Fruit fly (Drosophila melanogaster) whole organism, embryonic: ENCODE results near the gene CG9664.

ENCODE experiments used
- Aef1 ChIP-seq: fragments of 200-800 bp; sonication (Bioruptor generic); IDR thresholded peaks from 3 replicates; pipeline ENCODE4 v1.3.6; 2022; ENCODE audit warnings: missing biosample characterization, missing genetic modification characterization
- CG10565 ChIP-seq: fragments of 200-800 bp; sonication (Bioruptor generic); optimal IDR thresholded peaks from 3 replicates; lab custom pipeline; 2016; ENCODE audit warnings: missing biosample characterization, mild to moderate bottlenecking, missing genetic modification characterization
- CG11085 ChIP-seq: fragments of 200-800 bp; sonication (Bioruptor generic); IDR thresholded peaks from 2 replicates; pipeline ENCODE4 v1.3.6; 2022; ENCODE audit warnings: missing biosample characterization, missing genetic modification characterization
- CG11093 ChIP-seq: fragments of 200-800 bp; sonication (Bioruptor generic); IDR thresholded peaks from 3 replicates; pipeline ENCODE4 v1.3.6; 2022; ENCODE audit warnings: missing biosample characterization, missing genetic modification characterization
- CG13123 ChIP-seq: fragments of 200-800 bp; sonication (Bioruptor generic); optimal IDR thresholded peaks from 2 replicates; lab custom pipeline; 2016; ENCODE audit warnings: missing biosample characterization, missing genetic modification characterization
- CG15011 ChIP-seq: fragments of 200-800 bp; sonication (Bioruptor generic); optimal IDR thresholded peaks from 3 replicates; lab custom pipeline; 2018; ENCODE audit warnings: missing biosample characterization, mild to moderate bottlenecking, missing genetic modification characterization
- CG15514 ChIP-seq: fragments of 200-800 bp; sonication (Bioruptor generic); optimal IDR thresholded peaks from 3 replicates; lab custom pipeline; 2017; ENCODE audit warnings: missing biosample characterization, missing genetic modification characterization, mild to moderate bottlenecking, moderate library complexity, missing genetic modification reagents
- CG16813 ChIP-seq: fragments of 200-800 bp; sonication (Bioruptor generic); IDR thresholded peaks from 3 replicates; pipeline ENCODE4 v1.3.6; 2022; ENCODE audit warnings: missing biosample characterization, missing genetic modification characterization; ENCODE audit not compliant: partially characterized antibody
- CG17359 ChIP-seq: fragments of 200-800 bp; sonication (Bioruptor generic); optimal IDR thresholded peaks from 3 replicates; lab custom pipeline; 2018; ENCODE audit warnings: missing biosample characterization, mild to moderate bottlenecking, missing genetic modification characterization, moderate library complexity
- CG17802 ChIP-seq: fragments of 200-800 bp; sonication (Bioruptor generic); optimal IDR thresholded peaks from 2 replicates; lab custom pipeline; 2018; ENCODE audit warnings: missing biosample characterization, mild to moderate bottlenecking, missing genetic modification characterization, moderate library complexity
- CG30431 ChIP-seq: fragments of 200-800 bp; sonication (Bioruptor generic); optimal IDR thresholded peaks from 2 replicates; lab custom pipeline; 2017; ENCODE audit warnings: missing biosample characterization, missing genetic modification characterization
- CG34224 ChIP-seq: fragments of 200-800 bp; sonication (Bioruptor generic); IDR thresholded peaks from 3 replicates; pipeline ENCODE4 v1.3.6; 2022; ENCODE audit warnings: missing biosample characterization, missing genetic modification characterization; ENCODE audit not compliant: partially characterized antibody
- CG4617 ChIP-seq: fragments of 200-800 bp; sonication (Bioruptor generic); optimal IDR thresholded peaks from 3 replicates; lab custom pipeline; 2016; ENCODE audit warnings: missing biosample characterization, missing genetic modification characterization, borderline replicate concordance
- CG4707 ChIP-seq: fragments of 200-800 bp; sonication (Bioruptor generic); optimal IDR thresholded peaks from 2 replicates; lab custom pipeline; 2018; ENCODE audit warnings: missing biosample characterization, mild to moderate bottlenecking, missing genetic modification characterization, moderate library complexity
- CG7745 ChIP-seq: fragments of 200-800 bp; sonication (Bioruptor generic); optimal IDR thresholded peaks from 2 replicates; lab custom pipeline; 2018; ENCODE audit warnings: missing biosample characterization, mild to moderate bottlenecking, missing genetic modification characterization, moderate library complexity
- CG7963 ChIP-seq: fragments of 200-800 bp; sonication (Bioruptor generic); IDR thresholded peaks from 3 replicates; pipeline ENCODE4 v1.3.6; 2022; ENCODE audit warnings: missing biosample characterization, missing genetic modification characterization; ENCODE audit not compliant: partially characterized antibody
- CG9817 ChIP-seq: fragments of 200-800 bp; sonication (Bioruptor generic); optimal IDR thresholded peaks from 2 replicates; lab custom pipeline; 2018; ENCODE audit warnings: missing biosample characterization, mild to moderate bottlenecking, missing genetic modification characterization, moderate library complexity
- CHES-1-like ChIP-seq: fragments of 200-800 bp; sonication (Bioruptor generic); optimal IDR thresholded peaks from 2 replicates; lab custom pipeline; 2016; ENCODE audit warnings: missing biosample characterization, missing genetic modification characterization
- Chrac-16 ChIP-seq: fragments of 200-800 bp; sonication (Bioruptor generic); optimal IDR thresholded peaks from 3 replicates; lab custom pipeline; 2016; ENCODE audit warnings: missing biosample characterization, missing genetic modification characterization
- Doc3 ChIP-seq: fragments of 200-800 bp; sonication (Bioruptor generic); IDR thresholded peaks from 3 replicates; pipeline ENCODE4 v1.3.6; 2022; ENCODE audit warnings: missing biosample characterization, missing genetic modification characterization; ENCODE audit not compliant: partially characterized antibody
- E2f1 ChIP-seq: fragments of 200-800 bp; sonication (Bioruptor generic); IDR thresholded peaks from 2 replicates; pipeline ENCODE4 v1.3.6; 2022; ENCODE audit warnings: missing biosample characterization, missing genetic modification characterization
- Fer3 ChIP-seq: fragments of 200-800 bp; sonication (Bioruptor generic); optimal IDR thresholded peaks from 2 replicates; lab custom pipeline; 2018; ENCODE audit warnings: missing biosample characterization, mild to moderate bottlenecking, missing genetic modification characterization, moderate library complexity
- Hr51 ChIP-seq, 2 experiments: fragments of 200-800 bp; sonication (Bioruptor generic); optimal IDR thresholded peaks; 2 replicates in 1 of 2; 3 replicates in 1 of 2; lab custom pipeline; 2016 to 2018; ENCODE audit warnings: missing biosample characterization in 2 of 2, missing genetic modification characterization in 2 of 2, mild to moderate bottlenecking in 1 of 2, moderate library complexity in 1 of 2
- Lpt ChIP-seq: fragments of >200 bp; optimal IDR thresholded peaks from 2 replicates; lab custom pipeline; 2018; ENCODE audit warnings: missing biosample characterization, missing genetic modification characterization
- Mes4 ChIP-seq: fragments of 200-800 bp; sonication (Bioruptor generic); optimal IDR thresholded peaks from 2 replicates; lab custom pipeline; 2016; ENCODE audit warnings: missing biosample characterization, missing genetic modification characterization
- Myb ChIP-seq: fragments of 200-800 bp; sonication (Bioruptor generic); optimal IDR thresholded peaks from 2 replicates; lab custom pipeline; 2016; ENCODE audit warnings: missing biosample characterization, missing genetic modification characterization
- NK7.1 ChIP-seq: fragments of 200-800 bp; sonication (Bioruptor generic); optimal IDR thresholded peaks from 3 replicates; lab custom pipeline; 2016; ENCODE audit warnings: missing biosample characterization, missing genetic modification characterization
- Poxn ChIP-seq: fragments of 200-800 bp; sonication (Bioruptor generic); IDR thresholded peaks from 2 replicates; pipeline ENCODE4 v1.3.6; 2022; ENCODE audit warnings: missing biosample characterization, missing genetic modification characterization
- Sry-β ChIP-seq: fragments of 200-800 bp; sonication (Bioruptor generic); optimal IDR thresholded peaks from 2 replicates; lab custom pipeline; 2018; ENCODE audit warnings: missing biosample characterization, mild to moderate bottlenecking, missing genetic modification characterization, moderate library complexity
- Usf ChIP-seq: fragments of 200-800 bp; sonication (Bioruptor generic); optimal IDR thresholded peaks from 2 replicates; lab custom pipeline; 2017; ENCODE audit warnings: missing genotype, missing biosample characterization, missing genetic modification characterization
- ap ChIP-seq: fragments of 200-800 bp; sonication (Bioruptor generic); IDR thresholded peaks from 2 replicates; pipeline ENCODE4 v1.3.6; 2022; ENCODE audit warnings: missing biosample characterization, missing genetic modification characterization
- ci ChIP-seq: fragments of 200-800 bp; sonication (Bioruptor generic); IDR thresholded peaks from 3 replicates; pipeline ENCODE4 v1.3.6; 2022; ENCODE audit warnings: missing biosample characterization, missing genetic modification characterization
- crc ChIP-seq: fragments of 200-800 bp; sonication (Bioruptor generic); optimal IDR thresholded peaks from 2 replicates; lab custom pipeline; 2016; ENCODE audit warnings: missing biosample characterization, missing genetic modification characterization
- gfzf ChIP-seq: fragments of 200-800 bp; sonication (Bioruptor generic); optimal IDR thresholded peaks from 2 replicates; lab custom pipeline; 2016; ENCODE audit warnings: missing biosample characterization, mild to moderate bottlenecking, missing genetic modification characterization, moderate library complexity
- inv ChIP-seq: fragments of 200-800 bp; sonication (Bioruptor generic); IDR thresholded peaks from 2 replicates; pipeline ENCODE4 v1.3.6; 2022; ENCODE audit warnings: missing biosample characterization, missing genetic modification characterization; ENCODE audit not compliant: partially characterized antibody
- lmd ChIP-seq: fragments of 200-800 bp; sonication (Bioruptor generic); IDR thresholded peaks from 2 replicates; pipeline ENCODE4 v1.3.6; 2022; ENCODE audit warnings: missing biosample characterization, missing genetic modification characterization
- nmo ChIP-seq: fragments of 200-800 bp; sonication (Bioruptor generic); optimal IDR thresholded peaks from 2 replicates; lab custom pipeline; 2018; ENCODE audit warnings: missing biosample characterization, mild to moderate bottlenecking, missing genetic modification characterization, moderate library complexity
- oc ChIP-seq: fragments of 200-800 bp; sonication (Bioruptor generic); optimal IDR thresholded peaks from 2 replicates; lab custom pipeline; 2018; ENCODE audit warnings: missing biosample characterization, mild to moderate bottlenecking, missing genetic modification characterization, moderate library complexity
- pan ChIP-seq, 4 experiments: fragments of >200 bp in 3 of 4; fragments of 200-800 bp in 1 of 4; sonication (Bioruptor generic) in 1 of 4; optimal IDR thresholded peaks in 3 of 4; IDR thresholded peaks in 1 of 4; 2 replicates each; pipeline versions ENCODE4 v1.3.6 to Lab custom; 2017 to 2022; ENCODE audit warnings: missing biosample characterization in 2 of 4, missing genetic modification characterization in 2 of 4, mixed read lengths in 1 of 4
- pros ChIP-seq: fragments of 200-800 bp; sonication (Bioruptor generic); optimal IDR thresholded peaks from 3 replicates; lab custom pipeline; 2019; ENCODE audit warnings: missing biosample characterization, mild to moderate bottlenecking, missing genetic modification characterization, moderate library complexity
- pum ChIP-seq: fragments of 200-800 bp; sonication (Bioruptor generic); optimal IDR thresholded peaks from 2 replicates; lab custom pipeline; 2016; ENCODE audit warnings: missing biosample characterization, missing genetic modification characterization
- pzg ChIP-seq: fragments of 200-800 bp; sonication (Bioruptor generic); optimal IDR thresholded peaks from 3 replicates; lab custom pipeline; 2018; ENCODE audit warnings: missing biosample characterization, mild to moderate bottlenecking, missing genetic modification characterization, moderate library complexity
- sima ChIP-seq: fragments of 200-800 bp; sonication (Bioruptor generic); optimal IDR thresholded peaks from 2 replicates; lab custom pipeline; 2016; ENCODE audit warnings: missing biosample characterization, missing genetic modification characterization
- ssp ChIP-seq: fragments of 200-800 bp; sonication (Bioruptor generic); IDR thresholded peaks from 2 replicates; pipeline ENCODE4 v1.3.6; 2022; ENCODE audit warnings: missing biosample characterization, missing genetic modification characterization
- ttk ChIP-seq: fragments of 200-800 bp; sonication (Bioruptor generic); IDR thresholded peaks from 2 replicates; pipeline ENCODE4 v2.1.2; 2022; ENCODE audit warnings: missing biosample characterization, missing genetic modification characterization
- tup ChIP-seq: fragments of 200-800 bp; sonication (Bioruptor generic); optimal IDR thresholded peaks from 2 replicates; lab custom pipeline; 2016; ENCODE audit warnings: missing biosample characterization, mild to moderate bottlenecking, missing genetic modification characterization, moderate library complexity
- yki ChIP-seq: fragments of >200 bp; optimal IDR thresholded peaks from 3 replicates; lab custom pipeline; 2018
- zen2 ChIP-seq: fragments of 200-800 bp; sonication (Bioruptor generic); IDR thresholded peaks from 3 replicates; pipeline ENCODE4 v1.3.6; 2022; ENCODE audit warnings: missing biosample characterization, missing genetic modification characterization; ENCODE audit not compliant: partially characterized antibody
- zf30C ChIP-seq: fragments of 200-800 bp; sonication (Bioruptor generic); optimal IDR thresholded peaks from 3 replicates; lab custom pipeline; 2018; ENCODE audit warnings: missing biosample characterization, mild to moderate bottlenecking, missing genetic modification characterization

CG9664 gene

DNA sequence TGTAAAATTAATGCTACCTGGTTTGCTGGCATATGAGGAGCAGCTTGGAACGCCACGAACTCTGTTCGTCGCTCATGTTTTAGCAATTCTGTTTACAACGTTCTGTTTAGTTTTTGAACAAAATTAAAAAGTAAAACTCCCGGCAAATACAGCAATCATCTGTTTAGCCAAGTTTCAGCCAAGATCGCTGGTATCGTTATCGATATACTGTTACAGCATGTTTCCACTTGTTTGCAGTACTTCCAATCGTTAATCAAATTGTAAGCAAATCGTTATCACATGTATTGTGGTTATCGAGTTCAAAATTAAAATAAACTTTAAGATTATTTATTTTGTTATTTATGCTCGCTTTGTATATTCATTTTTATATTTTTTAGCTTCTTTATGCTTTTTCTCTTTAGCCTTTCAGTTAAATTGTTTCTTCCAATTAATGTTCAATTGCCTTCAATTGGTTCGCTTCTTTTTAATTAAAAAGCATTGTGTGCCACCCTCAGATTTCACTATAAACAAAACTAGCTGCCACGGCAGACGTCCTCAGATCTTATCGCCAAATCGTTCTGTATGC lies 25.3 kb upstream of the CG9664 start, which contains the start of the genes Fign and CG8837 (continued):
- TF ChIP-seq oc (tag; lab: Kevin White, UChicago) (no peak), CG11093 (GFP tag; lab: Robert Waterston, UW) (no peak), CG7963 (peak; percentile 96), Fer3 (tag; lab: Kevin White, UChicago) (no peak), Hr51 (GFP tag; optimal IDR thresholded peaks at IDR 0.05; lab: Kevin White, UChicago) (no peak), CHES-1-like (no peak), CG15514 (GFP tag; lab: Kevin White, UChicago) (peak; percentile 28), CG11085 (no peak), gfzf (peak; percentile 40), zf30C (GFP tag; lab: Kevin White, UChicago) (no peak), ap (GFP tag; lab: Robert Waterston, UW) (no peak), CG4617 (no peak), crc (GFP tag; lab: Kevin White, UChicago) (no peak), CG15011 (GFP tag; lab: Kevin White, UChicago) (no peak), CG17802 (tag; lab: Kevin White, UChicago) (peak; percentile 42), Lpt (no peak), CG9817 (tag; lab: Kevin White, UChicago) (no peak), E2f1 (GFP tag; lab: Robert Waterston, UW) (no peak), Sry-β (no peak), Usf (GFP tag; lab: Kevin White, UChicago) (no peak), nmo (peak; percentile 26), Mes4 (no peak), Aef1 (GFP tag; lab: Robert Waterston, UW) (no peak), CG30431 (GFP tag; lab: Kevin White, UChicago) (no peak), inv (GFP tag; lab: Robert Waterston, UW) (peak; percentile 63; the same call in 1 of the 2 replicates), Doc3 (GFP tag; lab: Robert Waterston, UW) (peak; percentile 70; the same call in 2 of the 3 replicates), NK7.1 (no peak), pan (optimal IDR thresholded peaks at IDR 0.05; lab: Kevin White, UChicago) (no peak), pan (GFP tag; optimal IDR thresholded peaks at IDR 0.05 in 1 of 2, IDR thresholded peaks at IDR 0.05 in 1 of 2) (no peak), Myb (GFP tag; lab: Kevin White, UChicago) (peak; percentile 72), zen2 (GFP tag; lab: Robert Waterston, UW) (peak; percentile 82; the same call in 2 of the 3 replicates), CG13123 (GFP tag; lab: Kevin White, UChicago) (no peak), CG10565 (GFP tag; lab: Kevin White, UChicago) (no peak), yki (no peak), CG34224 (GFP tag; lab: Robert Waterston, UW) (peak; percentile 86), CG4707 (no peak), CG17359 (no peak), ssp (peak; percentile 98), ci (GFP tag; lab: Robert Waterston, UW) (no peak), ttk (no peak), pzg (GFP tag; lab: Kevin White, UChicago) (peak; percentile 73), lmd (GFP tag; lab: Robert Waterston, UW) (no peak), CG7745 (tag; lab: Kevin White, UChicago) (no peak), sima (no peak), pum (GFP tag; lab: Kevin White, UChicago) (no peak), Chrac-16 (GFP tag; lab: Kevin White, UChicago) (no peak), Poxn (GFP tag; lab: Robert Waterston, UW) (no peak), CG16813 (GFP tag; lab: Robert Waterston, UW) (peak; percentile 88), tup (GFP tag; lab: Kevin White, UChicago) (no peak), pros (GFP tag; lab: Kevin White, UChicago) (no peak)
